Worm (Caenorhabditis elegans) whole organism, L1 larva: ENCODE results near the gene bed-2.

Experiments
- C34B4.2 ChIP-seq: sonication (generic microtip); optimal IDR thresholded peaks from 2 replicates; lab custom pipeline; 2017; ENCODE audit warnings: mild to moderate bottlenecking, missing genetic modification characterization, missing compliant biosample characterization
- aha-1 ChIP-seq: fragments of 150-350 bp; optimal IDR thresholded peaks from 2 replicates; lab custom pipeline; 2014; ENCODE audit warnings: missing biosample characterization, missing genetic modification characterization
- aly-2 ChIP-seq: fragments of 150-350 bp; optimal IDR thresholded peaks from 2 replicates; lab custom pipeline; 2014; ENCODE audit warnings: missing biosample characterization, missing genetic modification characterization
- ceh-8 ChIP-seq: fragments of 200-800 bp; sonication (Bioruptor generic); optimal IDR thresholded peaks from 2 replicates; lab custom pipeline; 2018; ENCODE audit warnings: mild to moderate bottlenecking, missing genetic modification characterization, moderate library complexity, missing compliant biosample characterization
- egl-27 ChIP-seq, 2 experiments: fragments of 150-350 bp in 1 of 2; sonication (generic microtip); optimal IDR thresholded peaks; 3 replicates each; lab custom pipeline; 2017 to 2018; ENCODE audit warnings: missing biosample characterization in 2 of 2, missing genetic modification characterization in 2 of 2, missing genetic modification reagents in 2 of 2
- fos-1 ChIP-seq: fragments of 150-350 bp; optimal IDR thresholded peaks from 2 replicates; lab custom pipeline; 2014; ENCODE audit warnings: missing biosample characterization, missing genetic modification characterization
- jun-1 ChIP-seq: fragments of 150-350 bp; optimal IDR thresholded peaks from 2 replicates; lab custom pipeline; 2014; ENCODE audit warnings: missing biosample characterization, missing genetic modification reagents, missing genetic modification characterization
- lin-14 ChIP-seq: fragments of 200-800 bp; sonication (Bioruptor generic); optimal IDR thresholded peaks from 2 replicates; lab custom pipeline; 2018; ENCODE audit warnings: mild to moderate bottlenecking, missing genetic modification characterization, moderate library complexity, missing compliant biosample characterization
- nhr-76 ChIP-seq: sonication (generic microtip); optimal IDR thresholded peaks from 2 replicates; lab custom pipeline; 2017; ENCODE audit warnings: missing biosample characterization, missing genetic modification characterization
- rnt-1 ChIP-seq: sonication (generic microtip); optimal IDR thresholded peaks from 2 replicates; lab custom pipeline; 2016; ENCODE audit warnings: mild to moderate bottlenecking, missing genetic modification characterization, moderate library complexity, missing compliant biosample characterization
- skn-1 ChIP-seq: fragments of 150-350 bp; optimal IDR thresholded peaks from 2 replicates; lab custom pipeline; 2014; ENCODE audit warnings: missing biosample characterization, missing genetic modification characterization
- unc-62 ChIP-seq: fragments of 150-350 bp; optimal IDR thresholded peaks from 2 replicates; lab custom pipeline; 2014; ENCODE audit warnings: missing biosample characterization, missing genetic modification reagents, missing genetic modification characterization
- zag-1 ChIP-seq: fragments of 150-350 bp; optimal IDR thresholded peaks from 2 replicates; lab custom pipeline; 2014; ENCODE audit warnings: missing biosample characterization, missing genetic modification characterization
- ztf-11 ChIP-seq, 2 experiments: sonication (generic microtip); optimal IDR thresholded peaks; 2 replicates each; lab custom pipeline; 2016 to 2017; ENCODE audit warnings: missing genetic modification characterization in 2 of 2, missing biosample characterization in 1 of 2, missing compliant biosample characterization in 1 of 2

DNA sequence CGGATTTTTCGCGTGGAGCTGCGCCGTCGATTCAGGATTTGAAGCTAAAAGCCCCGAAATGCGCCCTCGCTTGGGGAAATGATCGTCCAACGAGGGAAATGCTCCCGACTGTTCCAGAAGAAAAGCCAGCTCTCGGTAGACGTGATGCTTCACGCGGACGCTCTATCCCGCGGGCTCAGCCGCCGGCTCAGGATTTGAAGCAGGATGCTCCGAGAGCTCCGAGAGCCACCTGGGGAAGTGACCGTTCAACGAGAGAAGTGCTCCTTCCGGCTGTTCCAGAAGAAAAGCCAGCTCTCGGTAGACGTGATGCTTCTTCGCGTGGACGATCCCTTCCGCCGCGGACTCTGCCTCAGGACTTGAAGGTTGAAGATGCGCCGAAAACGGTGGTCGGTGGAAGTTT lies 40.2 kb upstream of the bed-2 start:
- TF ChIP-seq ztf-11 (tag; optimal IDR thresholded peaks at IDR 0.05; lab: Kevin White, UChicago) (no peak), zag-1 (no peak), skn-1 (tag; lab: Kevin White, UChicago) (no peak), aha-1 (tag; lab: Kevin White, UChicago) (no peak), nhr-76 (tag; lab: Kevin White, UChicago) (no peak), ceh-8 (GFP tag; lab: Kevin White, UChicago) (peak; percentile 19), egl-27 (tag; optimal IDR thresholded peaks at IDR 0.05; lab: Kevin White, UChicago) (no peak), unc-62 (GFP tag; lab: Kevin White, UChicago) (no peak), jun-1 (tag; lab: Kevin White, UChicago) (no peak), C34B4.2 (no peak), lin-14 (GFP tag; lab: Kevin White, UChicago) (no peak), fos-1 (no peak), rnt-1 (tag; lab: Kevin White, UChicago) (no peak), aly-2 (tag; lab: Kevin White, UChicago) (no peak)
